Worm (Caenorhabditis elegans): ENCODE data around the gene abu-14.

ce11 chrII:9222969-9223368 lies 4.0 kb downstream of the abu-14 start, which contains the start of gene ZK1067.3:
- TF ChIP-seq him-1 (tag; optimal IDR thresholded peaks at IDR 0.05) (no peak), W03F9.2 (tag; optimal IDR thresholded peaks at IDR 0.05) (no peak), dao-5 (tag; optimal IDR thresholded peaks at IDR 0.05) (no peak)
